Worm (Caenorhabditis elegans) whole organism, mixed stage, embryonic: ENCODE measurements around the gene rike-1.

Experiments used
- M03D4.4 ChIP-seq: sonication (generic microtip); optimal IDR thresholded peaks from 2 replicates; lab custom pipeline; 2017; ENCODE audit warnings: mild to moderate bottlenecking, missing genetic modification characterization, missing compliant biosample characterization
- blmp-1 ChIP-seq: fragments of 150-350 bp; optimal IDR thresholded peaks from 2 replicates; lab custom pipeline; 2014; ENCODE audit warnings: missing biosample characterization, missing genetic modification characterization
- ceh-43 ChIP-seq: fragments of 200-800 bp; sonication (Bioruptor generic); optimal IDR thresholded peaks from 2 replicates; lab custom pipeline; 2018; ENCODE audit warnings: mild to moderate bottlenecking, missing genetic modification characterization, moderate library complexity, missing compliant biosample characterization
- ces-1 ChIP-seq: fragments of 150-350 bp; optimal IDR thresholded peaks from 2 replicates; lab custom pipeline; 2014; ENCODE audit warnings: missing biosample characterization, missing genetic modification reagents, missing genetic modification characterization
- cnd-1 ChIP-seq: fragments of 200-800 bp; sonication (Bioruptor generic); optimal IDR thresholded peaks from 2 replicates; lab custom pipeline; 2018; ENCODE audit warnings: mild to moderate bottlenecking, missing genetic modification characterization, missing compliant biosample characterization
- lin-13 ChIP-seq: fragments of 150-350 bp; optimal IDR thresholded peaks from 2 replicates; lab custom pipeline; 2014; ENCODE audit warnings: missing biosample characterization, missing genetic modification characterization
- mab-5 ChIP-seq: fragments of 150-350 bp; optimal IDR thresholded peaks from 2 replicates; lab custom pipeline; 2014; ENCODE audit warnings: missing biosample characterization, missing genetic modification characterization
- nhr-12 ChIP-seq: fragments of 150-350 bp; optimal IDR thresholded peaks from 2 replicates; lab custom pipeline; 2014; ENCODE audit warnings: missing biosample characterization, missing genetic modification characterization
- nhr-28 ChIP-seq: fragments of 150-350 bp; optimal IDR thresholded peaks from 2 replicates; lab custom pipeline; 2014; ENCODE audit warnings: missing biosample characterization, missing genetic modification characterization
- pha-4 ChIP-seq: fragments of 150-350 bp; optimal IDR thresholded peaks from 2 replicates; lab custom pipeline; 2018; ENCODE audit warnings: missing biosample characterization, missing genetic modification reagents, missing genetic modification characterization
- snpc-4 ChIP-seq: fragments of 150-350 bp; optimal IDR thresholded peaks from 2 replicates; lab custom pipeline; 2014; ENCODE audit warnings: missing biosample characterization, missing genetic modification characterization
- sptf-1 ChIP-seq: sonication (generic microtip); optimal IDR thresholded peaks from 2 replicates; lab custom pipeline; 2017; ENCODE audit warnings: mild to moderate bottlenecking, missing genetic modification characterization, moderate library complexity, missing compliant biosample characterization
- unc-62 ChIP-seq: fragments of 150-350 bp; optimal IDR thresholded peaks from 2 replicates; lab custom pipeline; 2014; ENCODE audit warnings: missing biosample characterization, missing genetic modification reagents, missing genetic modification characterization
- zip-8 ChIP-seq: fragments of 150-350 bp; optimal IDR thresholded peaks from 2 replicates; lab custom pipeline; 2014; ENCODE audit warnings: missing biosample characterization, missing genetic modification characterization

ce11 chrV:14585351-14585750 is 39.7 kb upstream of the rike-1 start, which contains the start of gene Y40H4A.2:
- no peak for TF ChIP-seq unc-62
- TF ChIP-seq ces-1 (GFP tag; lab: Kevin White, UChicago), result no peak
- no peak for TF ChIP-seq lin-13
- no peak for TF ChIP-seq zip-8 (tag; lab: Kevin White, UChicago)
- no peak for TF ChIP-seq nhr-28
- no peak for TF ChIP-seq ceh-43 (GFP tag; lab: Kevin White, UChicago)
- TF ChIP-seq sptf-1 (tag; lab: Kevin White, UChicago), result no peak
- no peak for TF ChIP-seq snpc-4
- no peak for TF ChIP-seq pha-4 (tag; lab: Kevin White, UChicago)
- no peak for TF ChIP-seq blmp-1
- no peak for TF ChIP-seq cnd-1
- TF ChIP-seq nhr-12 (tag; lab: Kevin White, UChicago), result no peak
- no peak for TF ChIP-seq mab-5 (tag; lab: Kevin White, UChicago)
- TF ChIP-seq M03D4.4, result no peak
